Worm (Caenorhabditis elegans): Measurements from ENCODE around the gene sto-4.

Gene sto-4

DNA sequence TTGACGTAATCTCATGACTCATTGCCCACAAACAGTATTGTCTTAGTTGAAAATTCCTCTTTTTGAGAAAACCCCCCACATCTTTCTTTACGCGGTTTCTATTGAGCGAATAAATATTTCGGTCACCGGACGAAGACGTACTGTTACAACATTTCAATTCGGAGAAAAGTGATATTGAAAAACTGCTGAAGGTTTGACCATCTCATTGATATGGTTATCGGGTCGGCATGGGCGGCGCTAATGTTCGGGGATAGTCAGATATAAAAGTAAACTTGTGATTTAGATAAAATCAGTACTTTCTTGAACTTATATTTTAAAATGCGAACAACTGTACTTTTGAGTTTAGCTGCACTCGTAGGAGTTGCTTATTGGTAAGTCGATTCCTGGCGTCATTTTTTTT is 3.2 kb downstream of the sto-4 start, which contains the start of gene T04F8.8:
T04F8.8 (plus strand) TSS at position 301 of the 400 bp plus-strand sequence.
- TF ChIP-seq nhr-71 (tag; optimal IDR thresholded peaks at IDR 0.05) (peak; percentile 10), lin-14 (GFP tag; optimal IDR thresholded peaks at IDR 0.05) (peak; percentile 22), lin-13 (GFP tag; optimal IDR thresholded peaks at IDR 0.05) (no peak), ztf-4 (tag; optimal IDR thresholded peaks at IDR 0.05) (no peak), blmp-1 (tag; optimal IDR thresholded peaks at IDR 0.05) (peak; percentile 47), elt-3 (tag; optimal IDR thresholded peaks at IDR 0.05) (peak in 1 of 6 experiments; percentile 16), unc-86 (tag; optimal IDR thresholded peaks at IDR 0.05) (no peak), unc-30 (tag; optimal IDR thresholded peaks at IDR 0.05) (no peak)

- TF ChIP-seq snpc-4 (tag; optimal IDR thresholded peaks at IDR 0.05) (no peak), nhr-85 (tag) (no peak), ceh-63 (GFP tag; optimal IDR thresholded peaks at IDR 0.05) (no peak), nhr-12 (tag; optimal IDR thresholded peaks at IDR 0.05) (no peak), nhr-237 (tag; optimal IDR thresholded peaks at IDR 0.05) (no peak), dsc-1 (tag; optimal IDR thresholded peaks at IDR 0.05) (no peak), lir-3 (tag; optimal IDR thresholded peaks at IDR 0.05; ENCODE audit: poor library complexity) (no peak), sup-37 (GFP tag; optimal IDR thresholded peaks at IDR 0.05) (no peak), hpl-2 (GFP tag; optimal IDR thresholded peaks at IDR 0.05) (no peak), isw-1 (GFP tag; IDR thresholded peaks at IDR 0.05) (no peak)
Observed at ce11 chrX:11650751-11651150, 6.8 kb downstream of the sto-4 start, which contains the start of gene cutl-11. cutl-11 (minus strand) TSS chrX:11650851.

DNA sequence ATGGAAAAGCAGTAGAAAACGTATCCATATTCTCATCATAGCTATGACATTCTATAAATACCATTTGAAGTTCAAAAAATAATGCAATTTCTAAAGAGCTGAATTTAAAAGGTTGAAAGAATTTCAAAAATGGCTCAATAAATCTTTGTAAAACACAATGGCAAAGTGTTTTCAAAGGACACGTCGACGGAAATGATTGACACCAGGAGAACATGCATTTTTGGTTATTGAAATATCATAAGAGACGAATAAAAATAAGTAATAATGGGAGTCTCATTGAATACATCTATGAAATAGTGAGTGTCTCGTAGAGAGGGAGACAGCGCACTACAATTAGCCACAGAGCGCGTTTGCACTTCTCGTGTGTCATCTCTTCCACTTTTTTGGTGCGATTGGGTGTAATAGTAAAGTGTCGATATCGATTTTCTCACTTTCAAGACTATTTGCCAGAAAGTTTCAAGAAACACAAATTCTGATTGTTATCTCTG is 12.6 kb downstream of the sto-4 start, which contains the start of gene T04F8.2:
T04F8.2 (minus strand) TSS at position 51 of the 488 bp plus-strand sequence.
- TF ChIP-seq rnt-1 (tag; optimal IDR thresholded peaks at IDR 0.05) (peak; percentile 52), lsy-2 (tag; optimal IDR thresholded peaks at IDR 0.05) (peak; percentile 41 to 70), nhr-77 (tag; optimal IDR thresholded peaks at IDR 0.05) (peak; percentile 32), skn-1 (tag; optimal IDR thresholded peaks at IDR 0.05) (peak; percentile 50), irx-1 (tag; optimal IDR thresholded peaks at IDR 0.05) (no peak), nhr-47 (tag; optimal IDR thresholded peaks at IDR 0.05) (peak; percentile 66), sup-37 (GFP tag; optimal IDR thresholded peaks at IDR 0.05) (no peak), vab-15 (tag; optimal IDR thresholded peaks at IDR 0.05) (peak; percentile 94), blmp-1 (tag; optimal IDR thresholded peaks at IDR 0.05) (peak; percentile 64), dpl-1 (GFP tag; optimal IDR thresholded peaks at IDR 0.05) (peak; percentile 6 to 40 (median 11)), nhr-20 (tag; optimal IDR thresholded peaks at IDR 0.05) (peak; percentile 82), snu-23 (GFP tag; optimal IDR thresholded peaks at IDR 0.05) (peak; percentile 76), nhr-19 (GFP tag; conservative IDR thresholded peaks at IDR 0.05) (peak; percentile 29), nhr-90 (tag; optimal IDR thresholded peaks at IDR 0.05; ENCODE audit: poor library complexity) (peak; percentile 24), lin-15B (tag; optimal IDR thresholded peaks at IDR 0.05) (peak; percentile 32), isw-1 (GFP tag; IDR thresholded peaks at IDR 0.05) (peak; percentile 17; the same call in 1 of the 2 replicates), Y116A8C.19 (tag; optimal IDR thresholded peaks at IDR 0.05; ENCODE audit: borderline replicate concordance) (no peak), mep-1 (tag; optimal IDR thresholded peaks at IDR 0.05) (peak; percentile 85), tbx-2 (tag; optimal IDR thresholded peaks at IDR 0.05) (peak; percentile 65), xbp-1 (tag; optimal IDR thresholded peaks at IDR 0.05) (peak; percentile 55), nhr-12 (tag; optimal IDR thresholded peaks at IDR 0.05) (no peak), unc-130 (tag; optimal IDR thresholded peaks at IDR 0.05) (peak; percentile 62), dsc-1 (tag; optimal IDR thresholded peaks at IDR 0.05) (peak; percentile 57), ets-5 (GFP tag; IDR thresholded peaks at IDR 0.05) (no peak), lin-14 (GFP tag; optimal IDR thresholded peaks at IDR 0.05) (peak; percentile 80), unc-30 (tag; optimal IDR thresholded peaks at IDR 0.05) (no peak), lin-35 (GFP tag; optimal IDR thresholded peaks at IDR 0.05) (peak; percentile 54 to 59), F16B12.6 (tag; optimal IDR thresholded peaks at IDR 0.05) (peak; percentile 26), nhr-85 (tag) (peak; percentile 79), ceh-82 (tag; optimal IDR thresholded peaks at IDR 0.05) (peak in 1 of 3 experiments; percentile 40), mdl-1 (tag; optimal IDR thresholded peaks at IDR 0.05) (peak in 1 of 2 experiments; percentile 58), elt-3 (tag; optimal IDR thresholded peaks at IDR 0.05) (peak in 1 of 6 experiments; percentile 8), C16A3.4 (tag; optimal IDR thresholded peaks at IDR 0.05) (peak; percentile 88), nhr-76 (tag; optimal IDR thresholded peaks at IDR 0.05) (no peak), fkh-8 (tag; optimal IDR thresholded peaks at IDR 0.05) (peak; percentile 34), elt-2 (tag; optimal IDR thresholded peaks at IDR 0.05) (peak; percentile 28), jun-1 (tag; optimal IDR thresholded peaks at IDR 0.05) (peak; percentile 51), fos-1 (tag; optimal IDR thresholded peaks at IDR 0.05) (peak; percentile 30)

Data from whole organism, L1 larva.